Worm (Caenorhabditis elegans) whole organism, late embryonic: ENCODE measurements around the gene F56D2.2.

Source experiments
- K02D7.2 ChIP-seq: sonication (generic microtip); optimal IDR thresholded peaks from 2 replicates; lab custom pipeline; 2017; ENCODE audit warnings: mild to moderate bottlenecking, missing genetic modification characterization, missing compliant biosample characterization
- Y22D7AL.16 ChIP-seq: sonication (generic microtip); optimal IDR thresholded peaks from 2 replicates; lab custom pipeline; 2016; ENCODE audit warnings: missing genetic modification characterization, missing compliant biosample characterization
- ama-1 ChIP-seq: fragments of 150-350 bp; optimal IDR thresholded peaks from 2 replicates; lab custom pipeline; 2014
- ceh-18 ChIP-seq: sonication (generic microtip); optimal IDR thresholded peaks from 2 replicates; lab custom pipeline; 2016; ENCODE audit warnings: missing genetic modification characterization, missing compliant biosample characterization
- ceh-2 ChIP-seq: sonication (generic microtip); optimal IDR thresholded peaks from 2 replicates; lab custom pipeline; 2016; ENCODE audit warnings: missing genotype, missing genetic modification characterization, missing compliant biosample characterization
- ceh-22 ChIP-seq: sonication (generic microtip); optimal IDR thresholded peaks from 2 replicates; lab custom pipeline; 2017; ENCODE audit warnings: missing biosample characterization, missing genetic modification characterization
- ceh-24 ChIP-seq: sonication (generic microtip); optimal IDR thresholded peaks from 2 replicates; lab custom pipeline; 2016; ENCODE audit warnings: mild to moderate bottlenecking, missing genetic modification characterization, missing compliant biosample characterization
- ceh-31 ChIP-seq: sonication (generic microtip); optimal IDR thresholded peaks from 2 replicates; lab custom pipeline; 2016; ENCODE audit warnings: missing genetic modification characterization, missing compliant biosample characterization
- ceh-34 ChIP-seq: sonication (generic microtip); optimal IDR thresholded peaks from 2 replicates; lab custom pipeline; 2016; ENCODE audit warnings: mild to moderate bottlenecking, missing genetic modification characterization, missing compliant biosample characterization
- ceh-45 ChIP-seq: fragments of 200-800 bp; sonication (Bioruptor generic); IDR thresholded peaks from 2 replicates; pipeline ENCODE4 v1.3.6; 2022; ENCODE audit warnings: missing genetic modification reagents, missing genetic modification characterization, missing compliant biosample characterization
- ceh-48 ChIP-seq: sonication (generic microtip); optimal IDR thresholded peaks from 2 replicates; lab custom pipeline; 2016; ENCODE audit warnings: missing genetic modification characterization, inconsistent platforms, missing compliant biosample characterization
- ceh-6 ChIP-seq: fragments of 200-800 bp; sonication (Bioruptor generic); optimal IDR thresholded peaks from 2 replicates; lab custom pipeline; 2018; ENCODE audit warnings: mild to moderate bottlenecking, missing genetic modification characterization, missing compliant biosample characterization
- che-1 ChIP-seq: sonication (generic microtip); optimal IDR thresholded peaks from 2 replicates; lab custom pipeline; 2016; ENCODE audit warnings: mild to moderate bottlenecking, missing genetic modification characterization, missing compliant biosample characterization
- dve-1 ChIP-seq: sonication (generic microtip); optimal IDR thresholded peaks from 2 replicates; lab custom pipeline; 2017; ENCODE audit warnings: antibody characterized with exemption, mild to moderate bottlenecking, missing genetic modification characterization, missing compliant biosample characterization
- elt-2 ChIP-seq: sonication (generic microtip); optimal IDR thresholded peaks from 2 replicates; lab custom pipeline; 2016; ENCODE audit warnings: missing genetic modification reagents, missing genetic modification characterization, missing compliant biosample characterization
- eyg-1 ChIP-seq: sonication (generic microtip); optimal IDR thresholded peaks from 2 replicates; lab custom pipeline; 2016; ENCODE audit warnings: missing genotype, missing genetic modification characterization, missing compliant biosample characterization
- gmeb-2 ChIP-seq: sonication (generic microtip); optimal IDR thresholded peaks from 2 replicates; lab custom pipeline; 2016; ENCODE audit warnings: missing genetic modification characterization, inconsistent platforms, missing compliant biosample characterization
- hlh-6 ChIP-seq: sonication (generic microtip); optimal IDR thresholded peaks from 2 replicates; lab custom pipeline; 2016; ENCODE audit warnings: missing genotype, missing genetic modification characterization, missing compliant biosample characterization
- lin-11 ChIP-seq: fragments of 200-800 bp; sonication (Bioruptor generic); optimal IDR thresholded peaks from 2 replicates; lab custom pipeline; 2018; ENCODE audit warnings: mild to moderate bottlenecking, missing genetic modification characterization, missing compliant biosample characterization
- madf-2 ChIP-seq: sonication (generic microtip); optimal IDR thresholded peaks from 2 replicates; lab custom pipeline; 2017; ENCODE audit warnings: missing genetic modification characterization, missing compliant biosample characterization
- mec-3 ChIP-seq: sonication (generic microtip); optimal IDR thresholded peaks from 2 replicates; lab custom pipeline; 2016; ENCODE audit warnings: borderline replicate concordance, missing genetic modification characterization, missing compliant biosample characterization
- nfya-1 ChIP-seq: sonication (generic microtip); optimal IDR thresholded peaks from 2 replicates; lab custom pipeline; 2017; ENCODE audit warnings: missing genetic modification characterization, mild to moderate bottlenecking, missing compliant biosample characterization, antibody characterized with exemption, moderate library complexity
- npax-4 ChIP-seq: sonication (generic microtip); optimal IDR thresholded peaks from 2 replicates; lab custom pipeline; 2016; ENCODE audit warnings: missing genetic modification characterization, missing compliant biosample characterization
- pat-9 ChIP-seq: fragments of 200-800 bp; sonication (Bioruptor generic); optimal IDR thresholded peaks from 2 replicates; lab custom pipeline; 2018; ENCODE audit warnings: mild to moderate bottlenecking, missing genetic modification characterization, moderate library complexity, missing compliant biosample characterization
- pha-4 ChIP-seq: fragments of 150-350 bp; optimal IDR thresholded peaks from 2 replicates; lab custom pipeline; 2018; ENCODE audit warnings: missing biosample characterization, missing genetic modification reagents, missing genetic modification characterization
- pros-1 ChIP-seq: fragments of 150-350 bp; optimal IDR thresholded peaks from 2 replicates; lab custom pipeline; 2014; ENCODE audit warnings: missing biosample characterization, missing genetic modification reagents, missing genetic modification characterization
- sox-2 ChIP-seq: fragments of 200-800 bp; sonication (Bioruptor generic); IDR thresholded peaks from 2 replicates; pipeline ENCODE4 v1.3.6; 2022; ENCODE audit warnings: missing genetic modification reagents, missing genetic modification characterization, missing compliant biosample characterization
- syd-9 ChIP-seq: sonication (generic microtip); optimal IDR thresholded peaks from 2 replicates; lab custom pipeline; 2016; ENCODE audit warnings: mild to moderate bottlenecking, missing genetic modification characterization, moderate library complexity, missing compliant biosample characterization
- tbx-2 ChIP-seq: sonication (generic microtip); optimal IDR thresholded peaks from 2 replicates; lab custom pipeline; 2016; ENCODE audit warnings: missing genetic modification characterization, missing compliant biosample characterization
- tbx-7 ChIP-seq: sonication (generic microtip); optimal IDR thresholded peaks from 2 replicates; lab custom pipeline; 2016; ENCODE audit warnings: missing genotype, missing genetic modification characterization, missing compliant biosample characterization
- unc-3 ChIP-seq, 2 experiments: fragments of 200-800 bp in 1 of 2; sonication (Bioruptor generic) in 1 of 2; sonication (generic microtip) in 1 of 2; conservative IDR thresholded peaks in 1 of 2; optimal IDR thresholded peaks in 1 of 2; 2 replicates each; pipeline versions ENCODE4 v1.3.6 to Lab custom; 2016 to 2022; ENCODE audit warnings: missing compliant biosample characterization in 2 of 2, missing genetic modification characterization in 2 of 2, missing genetic modification reagents in 1 of 2
- zip-5 ChIP-seq: sonication (generic microtip); optimal IDR thresholded peaks from 2 replicates; lab custom pipeline; 2016; ENCODE audit warnings: missing genetic modification characterization, missing compliant biosample characterization
- ztf-16 ChIP-seq: sonication (generic microtip); optimal IDR thresholded peaks from 2 replicates; lab custom pipeline; 2017; ENCODE audit warnings: missing genetic modification characterization, missing compliant biosample characterization

F56D2.2 gene

DNA sequence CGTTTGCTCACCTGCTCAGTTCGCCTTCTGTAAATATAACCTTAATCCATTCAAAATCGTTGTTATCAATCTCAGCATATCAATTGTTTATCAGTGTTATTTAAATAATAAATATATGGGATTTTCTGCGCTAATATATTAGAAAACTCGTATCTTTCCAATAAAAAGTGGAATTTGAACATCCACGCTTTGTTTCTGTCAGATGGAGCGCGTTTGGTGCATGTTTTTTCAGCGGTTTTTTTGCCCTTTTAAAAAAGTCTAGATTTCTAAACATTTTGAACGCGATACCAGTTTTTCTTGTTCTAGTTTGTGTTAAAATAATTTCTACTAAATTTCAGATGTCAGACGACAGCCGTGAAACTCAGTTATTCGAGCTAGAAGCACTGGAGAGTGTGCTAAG lies at the start of gene F56D2.2:
TSS of gene F56D2.2 (plus strand) at position 339 of the 400 bp plus-strand sequence.
- no peak for TF ChIP-seq Y22D7AL.16 (tag; lab: Kevin White, UChicago)
- no peak for TF ChIP-seq nfya-1 (tag; lab: Kevin White, UChicago)
- no peak for TF ChIP-seq ama-1 (lab: Kevin White, UChicago)
- no peak for TF ChIP-seq ceh-6 (GFP tag; lab: Kevin White, UChicago)
- no peak for TF ChIP-seq ceh-18 (tag; lab: Kevin White, UChicago)
- TF ChIP-seq hlh-6 (tag; lab: Kevin White, UChicago): no peak
- TF ChIP-seq lin-11 (tag; lab: Kevin White, UChicago): no peak
- no peak for TF ChIP-seq pha-4 (tag; lab: Kevin White, UChicago)

DNA sequence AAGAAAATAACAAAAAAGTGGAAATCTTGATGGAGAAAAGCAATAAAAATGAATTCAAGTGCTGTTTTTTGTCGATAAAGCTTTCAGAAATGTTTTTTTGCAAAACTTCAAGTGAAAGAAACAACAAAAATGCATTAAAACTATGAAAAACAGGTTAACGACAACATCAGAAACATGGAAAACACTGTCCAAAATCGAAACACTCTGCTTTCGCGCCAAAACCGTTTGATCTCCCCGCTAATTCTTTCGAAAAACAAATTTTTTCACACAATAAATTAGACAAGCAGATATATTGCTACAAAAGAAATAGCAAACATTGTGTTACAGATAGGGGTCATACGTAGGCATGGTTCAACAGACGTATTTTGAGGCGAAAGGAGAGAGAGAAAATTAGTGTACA lies 45.3 kb upstream of the F56D2.2 start:
- TF ChIP-seq elt-2 (no peak), ztf-16 (tag; lab: Kevin White, UChicago) (no peak), gmeb-2 (tag; lab: Kevin White, UChicago) (no peak), unc-3 (GFP tag; conservative IDR thresholded peaks at IDR 0.05; lab: Robert Waterston, UW) (no peak), unc-3 (tag; optimal IDR thresholded peaks at IDR 0.05; lab: Kevin White, UChicago) (no peak), pros-1 (tag; lab: Kevin White, UChicago) (no peak), ceh-2 (tag; lab: Kevin White, UChicago) (no peak), ceh-6 (GFP tag; lab: Kevin White, UChicago) (no peak), K02D7.2 (tag; lab: Kevin White, UChicago) (no peak), ceh-31 (tag; lab: Kevin White, UChicago) (no peak), ceh-18 (tag; lab: Kevin White, UChicago) (no peak), tbx-7 (tag; lab: Kevin White, UChicago) (no peak), ceh-34 (tag; lab: Kevin White, UChicago) (no peak), eyg-1 (tag; lab: Kevin White, UChicago) (no peak), ceh-24 (tag; lab: Kevin White, UChicago) (no peak), syd-9 (no peak), ceh-22 (tag; lab: Kevin White, UChicago) (no peak), sox-2 (GFP tag; lab: Robert Waterston, UW) (no peak), zip-5 (tag; lab: Kevin White, UChicago) (no peak)

DNA sequence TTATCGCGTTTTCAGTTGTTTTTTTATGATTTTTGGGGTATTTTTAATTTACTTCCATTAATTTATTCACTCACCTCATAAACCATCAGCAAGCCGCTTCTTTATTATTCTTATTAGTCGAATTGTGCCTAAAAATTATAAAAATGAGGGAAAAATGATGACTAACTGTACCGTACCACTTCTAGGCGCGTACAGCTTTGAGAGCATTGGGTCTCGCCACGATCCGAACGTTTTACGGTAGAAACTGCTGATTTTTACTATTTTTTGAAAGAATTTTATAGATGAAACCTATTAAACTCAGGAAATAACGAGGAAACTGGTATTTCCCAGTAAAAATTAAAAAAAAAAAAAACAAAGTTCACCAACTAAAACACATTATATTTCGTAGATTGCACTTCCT lies 44.0 kb upstream of the F56D2.2 start, which contains the start of gene D1044.6:
TSS of gene D1044.6 (minus strand) at position 128 of the 400 bp plus-strand sequence.
- TF ChIP-seq pat-9 (tag; lab: Kevin White, UChicago): no peak
- TF ChIP-seq ceh-48: no peak
- TF ChIP-seq mec-3 (tag; lab: Kevin White, UChicago): no peak
- TF ChIP-seq npax-4 (tag; lab: Kevin White, UChicago): no peak

DNA sequence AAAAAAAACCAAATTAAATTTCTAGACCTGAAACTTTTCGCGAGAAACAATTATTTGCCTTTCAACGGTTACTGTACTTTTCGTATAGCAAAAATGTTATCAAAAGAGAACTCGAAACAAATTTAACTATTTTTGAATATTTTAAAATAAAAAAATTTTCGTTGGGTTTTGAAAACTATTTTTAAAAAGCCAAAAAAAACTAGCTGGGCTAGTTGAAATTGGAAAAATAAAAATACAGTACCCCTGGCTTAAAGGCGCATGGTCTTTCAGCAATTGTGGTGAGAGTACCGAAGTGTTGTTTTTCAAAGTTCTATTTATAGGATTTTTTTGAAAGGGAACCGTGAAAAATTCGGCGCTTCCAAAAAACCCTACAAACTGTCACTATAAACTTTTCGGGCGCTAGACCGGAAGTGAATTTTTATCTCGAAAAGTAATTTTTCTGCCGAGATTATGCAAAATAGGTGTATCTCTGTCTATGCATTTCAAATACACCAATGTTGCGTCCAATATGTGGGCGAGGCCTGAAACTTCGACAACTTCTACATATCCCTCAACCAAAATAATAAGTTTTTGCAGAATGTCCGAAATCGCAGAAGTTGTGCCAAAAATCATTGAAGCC lies 43.2 kb upstream of the F56D2.2 start, which contains the start of gene D1044.1:
TSS of gene D1044.1 (plus strand) at position 569 of the 619 bp plus-strand sequence.
- TF ChIP-seq Y22D7AL.16 (tag; lab: Kevin White, UChicago) (no peak), ceh-31 (tag; lab: Kevin White, UChicago) (no peak), che-1 (tag; lab: Kevin White, UChicago) (no peak), tbx-2 (tag; lab: Kevin White, UChicago) (no peak), ceh-45 (GFP tag; lab: Robert Waterston, UW) (no peak), dve-1 (tag; lab: Kevin White, UChicago) (no peak), pat-9 (tag; lab: Kevin White, UChicago) (no peak), pros-1 (tag; lab: Kevin White, UChicago) (no peak), madf-2 (tag; lab: Kevin White, UChicago) (no peak)
- TF ChIP-seq, all 69 proteins: peak for 0
